Worm (Caenorhabditis elegans): ENCODE results near the gene lido-12.
A peak's percentile ranks its signal among the peaks of the same experiment; 100 is the strongest.

Gene lido-12

DNA sequence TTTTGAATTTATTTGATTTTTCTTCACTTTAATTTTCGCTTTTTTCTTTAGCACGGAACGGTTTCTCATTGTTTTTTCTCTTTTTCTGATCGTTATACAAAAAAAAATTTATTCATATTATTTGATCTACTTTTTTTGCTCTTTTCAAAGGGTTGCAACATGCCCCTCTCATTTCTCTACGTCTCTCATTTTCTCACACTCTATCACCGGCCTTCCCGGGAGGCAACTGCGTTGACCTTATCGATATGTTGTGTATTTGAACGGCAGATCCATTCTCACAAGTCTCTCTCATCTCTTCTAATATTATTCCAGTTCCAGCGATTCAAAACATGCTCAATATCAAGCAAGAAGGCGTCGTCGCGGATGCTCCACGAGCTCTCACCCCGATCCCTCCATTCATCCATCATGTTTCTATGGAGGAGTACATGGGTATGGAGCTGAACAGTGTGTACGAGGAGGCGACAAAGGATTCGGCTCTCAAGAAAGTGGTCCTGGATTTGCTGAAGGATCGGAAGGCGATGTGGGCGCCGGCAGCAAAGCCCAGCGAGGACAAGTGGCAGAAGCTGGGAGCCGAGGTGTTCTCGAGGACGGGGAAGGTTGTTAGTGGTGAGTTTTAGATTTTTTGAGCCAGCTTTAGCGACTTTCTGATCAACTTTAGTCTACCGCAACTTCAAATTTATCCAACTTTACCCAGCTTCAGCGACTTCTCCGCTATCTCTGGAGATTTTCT lies 4.9 kb upstream of the lido-12 start, which contains the start of gene lido-9:
TSS of gene lido-9 (plus strand) at position 234 of the 730 bp plus-strand sequence.
- TF ChIP-seq tbx-2 (tag; optimal IDR thresholded peaks at IDR 0.05) (no peak), snpc-4 (tag; optimal IDR thresholded peaks at IDR 0.05) (no peak), mdl-1 (tag; optimal IDR thresholded peaks at IDR 0.05) (no peak), nhr-20 (tag; optimal IDR thresholded peaks at IDR 0.05) (no peak), egl-27 (tag; optimal IDR thresholded peaks at IDR 0.05) (no peak), lin-15B (tag; optimal IDR thresholded peaks at IDR 0.05) (no peak), ceh-8 (GFP tag; optimal IDR thresholded peaks at IDR 0.05) (no peak), tlp-1 (tag; optimal IDR thresholded peaks at IDR 0.05) (no peak)

DNA sequence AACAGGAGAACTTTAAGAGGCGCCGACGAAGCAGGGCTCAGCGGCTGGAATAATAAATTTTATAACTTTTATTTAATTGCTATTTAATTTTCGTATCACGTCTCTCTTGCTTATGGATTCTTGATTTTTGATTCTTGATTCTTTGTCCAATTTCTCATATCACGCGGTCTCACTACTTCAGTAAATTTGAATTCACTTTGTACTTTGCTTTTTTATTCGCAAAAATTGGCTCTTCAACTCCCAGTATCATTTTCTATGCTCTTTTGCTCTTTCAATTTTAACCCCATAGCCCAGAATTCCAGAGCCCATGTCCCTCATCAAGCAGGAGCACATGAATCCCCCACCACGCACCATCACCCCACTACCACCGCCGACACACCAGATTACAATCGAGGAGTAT lies 3.4 kb upstream of the lido-12 start, which contains the start of gene lido-10:
TSS of gene lido-10 (plus strand) at position 301 of the 400 bp plus-strand sequence.
- TF ChIP-seq egl-27 (tag; optimal IDR thresholded peaks at IDR 0.05) (no peak), zip-4 (GFP tag; optimal IDR thresholded peaks at IDR 0.05) (no peak), swsn-7 (tag; optimal IDR thresholded peaks at IDR 0.05) (no peak), C16A3.4 (tag; optimal IDR thresholded peaks at IDR 0.05) (no peak), unc-86 (tag; optimal IDR thresholded peaks at IDR 0.05) (no peak), sup-37 (GFP tag; optimal IDR thresholded peaks at IDR 0.05) (no peak), hlh-17 (GFP tag; optimal IDR thresholded peaks at IDR 0.05; ENCODE audit: borderline replicate concordance) (no peak)

DNA sequence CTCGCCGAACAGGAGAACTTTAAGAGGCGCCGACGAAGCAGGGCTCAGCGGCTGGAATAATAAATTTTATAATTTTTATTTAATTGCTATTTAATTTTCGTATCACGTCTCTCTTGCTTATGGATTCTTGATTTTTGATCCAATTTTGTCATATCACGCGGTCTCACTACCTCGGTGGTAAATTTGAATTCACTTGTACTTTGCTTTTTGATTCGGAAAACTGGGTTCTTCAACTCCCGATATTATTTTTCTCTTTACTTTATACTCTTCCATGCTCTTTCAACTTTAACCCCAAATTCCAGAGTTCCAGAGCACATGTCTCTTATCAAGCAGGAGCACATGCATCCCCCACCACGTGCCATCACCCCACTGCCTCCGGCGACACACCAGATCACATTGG lies 1.9 kb upstream of the lido-12 start, which contains the start of gene lido-11:
TSS of gene lido-11 (plus strand) at position 301 of the 400 bp plus-strand sequence.
- no peak for TF ChIP-seq ceh-8 (GFP tag; optimal IDR thresholded peaks at IDR 0.05)
- no peak for TF ChIP-seq lsy-2 (tag; optimal IDR thresholded peaks at IDR 0.05)
- TF ChIP-seq ama-1 (optimal IDR thresholded peaks at IDR 0.05): no peak
- no peak for TF ChIP-seq efl-1 (optimal IDR thresholded peaks at IDR 0.05)
- no peak for TF ChIP-seq efl-1 (GFP tag; optimal IDR thresholded peaks at IDR 0.05 in 1 of 2)
- TF ChIP-seq ceh-63 (GFP tag; optimal IDR thresholded peaks at IDR 0.05): no peak
- no peak for TF ChIP-seq nhr-85 (tag)
- no peak for TF ChIP-seq nhr-28 (tag; optimal IDR thresholded peaks at IDR 0.05)
- TF ChIP-seq blmp-1 (tag; optimal IDR thresholded peaks at IDR 0.05): no peak

DNA sequence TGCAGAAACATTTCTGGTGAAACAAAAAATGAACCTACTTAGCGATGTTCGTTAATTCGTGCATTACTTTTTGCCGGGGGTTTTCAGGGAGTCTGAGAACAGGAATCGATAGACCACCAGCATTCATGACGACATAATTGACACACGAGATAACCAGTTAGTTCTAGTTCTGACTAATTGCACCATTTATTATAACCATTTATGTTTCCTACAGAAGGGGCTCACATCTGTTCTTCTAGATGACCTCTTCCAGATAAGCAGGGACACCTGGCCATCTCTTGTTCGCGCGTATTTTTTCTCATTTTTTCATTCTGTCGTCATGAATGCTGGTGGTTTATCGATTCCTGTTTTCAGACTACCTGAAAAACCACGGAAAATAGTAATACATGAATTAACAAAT lies 2.8 kb downstream of the lido-12 start, which contains the start of gene sdz-5:
TSS of gene sdz-5 (plus strand) at position 301 of the 400 bp plus-strand sequence.
- no peak for TF ChIP-seq sptf-1 (tag; optimal IDR thresholded peaks at IDR 0.05)

DNA sequence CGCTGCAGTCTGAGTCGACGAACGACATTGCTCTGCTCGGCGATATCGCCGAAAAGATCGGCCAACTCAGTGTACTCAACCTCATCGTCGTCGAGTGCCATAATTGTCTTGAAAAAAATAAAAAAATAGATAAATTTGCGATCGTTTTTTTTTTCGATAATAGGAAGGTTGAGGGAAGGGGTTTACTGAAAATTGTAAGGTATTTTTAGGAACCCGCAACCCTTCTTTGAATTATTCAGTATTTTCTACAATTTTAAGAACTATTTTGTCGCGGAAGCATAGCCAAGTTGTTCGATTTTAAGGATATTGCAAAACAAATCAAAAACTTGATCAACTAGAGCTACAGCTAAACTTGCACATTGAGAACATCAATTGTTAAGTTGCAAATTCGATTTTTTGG lies 6.5 kb downstream of the lido-12 start, which contains the start of gene C41H7.9:
TSS of gene C41H7.9 (minus strand) at position 101 of the 400 bp plus-strand sequence.
- TF ChIP-seq fkh-8 (tag; optimal IDR thresholded peaks at IDR 0.05): no peak
- no peak for TF ChIP-seq nhr-11 (tag; optimal IDR thresholded peaks at IDR 0.05)
- no peak for TF ChIP-seq ztf-4 (tag; optimal IDR thresholded peaks at IDR 0.05)

DNA sequence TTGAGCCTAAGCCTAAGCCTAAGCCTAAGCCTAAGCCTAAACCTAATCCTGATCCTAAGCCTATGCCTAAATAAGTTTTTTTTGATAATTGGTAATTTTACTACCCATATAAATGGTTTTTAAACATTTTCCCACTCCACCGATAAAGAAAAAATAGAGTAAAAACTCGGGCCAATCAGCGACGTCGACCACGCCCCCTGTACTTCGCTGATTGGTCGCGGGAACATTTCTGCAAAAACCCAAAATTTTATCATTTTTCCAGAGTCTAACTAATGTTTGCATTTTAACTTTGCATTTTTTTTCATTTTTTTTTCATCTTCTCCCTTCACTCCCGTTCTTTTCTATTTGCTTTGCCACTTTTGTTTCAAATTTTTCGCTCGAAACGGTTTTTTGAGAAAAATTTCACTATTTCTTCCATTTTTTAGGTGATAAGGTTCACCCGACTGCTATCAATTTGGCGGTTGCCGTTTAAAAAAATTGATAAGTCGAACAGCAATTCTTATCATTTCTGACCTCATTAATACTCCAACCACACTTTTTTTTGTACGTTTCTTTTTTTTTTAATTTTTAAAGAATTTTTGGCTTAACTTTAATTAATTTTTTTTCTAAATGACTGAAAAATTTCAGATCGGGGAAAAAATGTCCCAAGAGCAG lies 8.7 kb downstream of the lido-12 start, which contains the start of gene C41H7.2:
TSS of gene C41H7.2 (plus strand) at position 622 of the 654 bp plus-strand sequence.
- TF ChIP-seq tlp-1 (tag; optimal IDR thresholded peaks at IDR 0.05) (peak; percentile 40), snu-23 (GFP tag; optimal IDR thresholded peaks at IDR 0.05) (no peak), elt-2 (tag; optimal IDR thresholded peaks at IDR 0.05) (peak; percentile 78)

DNA sequence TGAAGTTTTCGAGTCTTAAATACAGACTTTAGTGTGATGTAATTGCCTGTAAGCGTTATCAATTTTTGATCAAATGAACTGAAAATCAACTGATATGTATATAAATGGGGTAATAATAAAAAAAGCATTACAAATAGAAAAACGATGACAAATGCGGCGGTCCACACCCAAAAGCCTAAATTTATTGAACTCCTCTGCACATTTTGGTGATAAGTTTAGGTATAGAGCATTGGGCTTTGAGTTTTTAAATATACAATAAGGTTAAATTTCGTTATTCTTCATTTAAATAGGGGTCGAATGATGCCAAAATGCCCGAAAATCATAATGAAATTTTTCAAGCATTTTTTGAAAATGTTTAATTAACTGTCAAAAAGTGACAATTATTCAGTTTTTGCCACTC lies 14.2 kb downstream of the lido-12 start, which contains the start of gene clec-3:
TSS of gene clec-3 (minus strand) at position 101 of the 400 bp plus-strand sequence.
- TF ChIP-seq lin-39 (tag; optimal IDR thresholded peaks at IDR 0.05): no peak
- no peak for TF ChIP-seq ces-1 (GFP tag; optimal IDR thresholded peaks at IDR 0.05)
- TF ChIP-seq lin-14 (GFP tag; optimal IDR thresholded peaks at IDR 0.05): no peak
- no peak for TF ChIP-seq snu-23 (GFP tag; optimal IDR thresholded peaks at IDR 0.05)
- TF ChIP-seq ama-1 (optimal IDR thresholded peaks at IDR 0.05): no peak
- TF ChIP-seq C04F5.9 (tag; optimal IDR thresholded peaks at IDR 0.05): no peak
- TF ChIP-seq fos-1 (tag; optimal IDR thresholded peaks at IDR 0.05): no peak
- no peak for TF ChIP-seq zag-1 (tag; optimal IDR thresholded peaks at IDR 0.05)
- no peak for TF ChIP-seq nhr-85 (tag)
- TF ChIP-seq ceh-63 (GFP tag; optimal IDR thresholded peaks at IDR 0.05): no peak
- TF ChIP-seq nhr-47 (tag; optimal IDR thresholded peaks at IDR 0.05): no peak
- no peak for TF ChIP-seq unc-98 (GFP tag; IDR thresholded peaks at IDR 0.05)
- TF ChIP-seq sup-37 (GFP tag; optimal IDR thresholded peaks at IDR 0.05): no peak
- no peak for TF ChIP-seq alr-1 (tag; optimal IDR thresholded peaks at IDR 0.05; ENCODE audit: borderline replicate concordance)
- no peak for TF ChIP-seq Y116A8C.19 (tag; optimal IDR thresholded peaks at IDR 0.05; ENCODE audit: borderline replicate concordance)
- TF ChIP-seq rnt-1 (tag; optimal IDR thresholded peaks at IDR 0.05): no peak
- no peak for TF ChIP-seq ceh-82 (tag; optimal IDR thresholded peaks at IDR 0.05)
